Fruit fly (Drosophila melanogaster) whole organism, wandering third instar larva: ENCODE results near the gene RpS15Aa.
A peak's percentile ranks its signal among the peaks of the same experiment; 100 is the strongest.

Experiments used
- Abd-B ChIP-seq: fragments of >200 bp; optimal IDR thresholded peaks from 2 replicates; lab custom pipeline; 2017; ENCODE audit warnings: missing biosample characterization, missing genetic modification characterization
- CG32264 ChIP-seq: fragments of 200-800 bp; sonication (Bioruptor generic); optimal IDR thresholded peaks from 2 replicates; lab custom pipeline; 2016; ENCODE audit warnings: missing biosample characterization, missing genetic modification characterization
- CG9705 ChIP-seq: fragments of 200-800 bp; sonication (Bioruptor generic); optimal IDR thresholded peaks from 2 replicates; lab custom pipeline; 2018; ENCODE audit warnings: missing biosample characterization, mild to moderate bottlenecking, missing genetic modification characterization
- CrebA ChIP-seq: fragments of 200-800 bp; sonication (Bioruptor generic); optimal IDR thresholded peaks from 2 replicates; lab custom pipeline; 2016; ENCODE audit warnings: missing biosample characterization, mild to moderate bottlenecking, missing genetic modification characterization, borderline replicate concordance
- Dfd ChIP-seq: fragments of >200 bp; optimal IDR thresholded peaks from 2 replicates; lab custom pipeline; 2017; ENCODE audit warnings: missing biosample characterization, missing genetic modification characterization
- Dif ChIP-seq: fragments of 200-275, 200-300 bp; sonication (Bioruptor generic); optimal IDR thresholded peaks from 2 replicates; lab custom pipeline; 2018; ENCODE audit warnings: missing biosample characterization, missing genetic modification characterization; ENCODE audit not compliant: partially characterized antibody
- GATAd ChIP-seq: sonication (Bioruptor generic); optimal IDR thresholded peaks from 2 replicates; lab custom pipeline; 2016; ENCODE audit warnings: missing biosample characterization, missing genetic modification characterization
- HLH106 ChIP-seq: fragments of 200-800 bp; optimal IDR thresholded peaks from 3 replicates; lab custom pipeline; 2019; ENCODE audit warnings: missing biosample characterization, mild to moderate bottlenecking, missing genetic modification characterization, moderate library complexity
- Hnf4 ChIP-seq: fragments of 200-800 bp; sonication (Bioruptor generic); optimal IDR thresholded peaks from 2 replicates; lab custom pipeline; 2016; ENCODE audit warnings: missing biosample characterization, mild to moderate bottlenecking, missing genetic modification characterization
- Hr78 ChIP-seq: fragments of >200 bp; optimal IDR thresholded peaks from 2 replicates; lab custom pipeline; 2017; ENCODE audit warnings: missing biosample characterization, missing genetic modification characterization
- Hr83 ChIP-seq: fragments of 200-300 bp; sonication (Bioruptor generic); optimal IDR thresholded peaks from 2 replicates; lab custom pipeline; 2016; ENCODE audit warnings: missing biosample characterization, mild to moderate bottlenecking, missing genetic modification characterization, moderate library complexity; ENCODE audit not compliant: poor library complexity, severe bottlenecking
- Jra ChIP-seq: sonication (Bioruptor generic); optimal IDR thresholded peaks from 2 replicates; lab custom pipeline; 2016; ENCODE audit warnings: missing biosample characterization, missing genetic modification characterization
- Mio ChIP-seq: sonication (Bioruptor generic); optimal IDR thresholded peaks from 2 replicates; lab custom pipeline; 2016; ENCODE audit warnings: missing biosample characterization, missing genetic modification characterization
- Myc ChIP-seq: fragments of >200 bp; optimal IDR thresholded peaks from 2 replicates; lab custom pipeline; 2017
- N ChIP-seq: fragments of >200 bp; optimal IDR thresholded peaks from 2 replicates; lab custom pipeline; 2018; ENCODE audit warnings: missing biosample characterization, missing external identifiers, missing genetic modification characterization
- OdsH ChIP-seq: fragments of 200-800 bp; sonication (Bioruptor generic); optimal IDR thresholded peaks from 2 replicates; lab custom pipeline; 2016; ENCODE audit warnings: missing biosample characterization, mild to moderate bottlenecking, missing genetic modification characterization
- Rel ChIP-seq, 2 experiments: fragments of 200-800 bp; sonication (Bioruptor generic) in 1 of 2; optimal IDR thresholded peaks; 2 replicates in 1 of 2; 3 replicates in 1 of 2; lab custom pipeline; 2016 to 2019; ENCODE audit warnings: mild to moderate bottlenecking in 2 of 2, missing biosample characterization in 2 of 2, missing genetic modification characterization in 2 of 2, moderate library complexity in 1 of 2
- Sp1 ChIP-seq: fragments of 200-800 bp; sonication (Bioruptor generic); optimal IDR thresholded peaks from 3 replicates; lab custom pipeline; 2019; ENCODE audit warnings: missing biosample characterization, mild to moderate bottlenecking, missing genetic modification characterization, moderate library complexity
- Vsx2 ChIP-seq: fragments of 200-300, 225-300 bp; sonication (Bioruptor generic); optimal IDR thresholded peaks from 2 replicates; lab custom pipeline; 2018; ENCODE audit warnings: missing biosample characterization, missing genetic modification characterization; ENCODE audit not compliant: partially characterized antibody
- br ChIP-seq: fragments of 200-800 bp; sonication (Bioruptor generic); optimal IDR thresholded peaks from 2 replicates; lab custom pipeline; 2016; ENCODE audit warnings: missing biosample characterization, missing genetic modification characterization
- brk ChIP-seq: fragments of 200-800 bp; sonication (Bioruptor generic); optimal IDR thresholded peaks from 2 replicates; lab custom pipeline; 2016; ENCODE audit warnings: missing biosample characterization, mild to moderate bottlenecking, missing genetic modification characterization
- dl ChIP-seq, 2 experiments: fragments of 175-275, 200-275 bp in 1 of 2; fragments of 200-275 bp in 1 of 2; sonication (Bioruptor generic); optimal IDR thresholded peaks; lab custom pipeline; 2018; ENCODE audit warnings: mild to moderate bottlenecking in 2 of 2, missing biosample characterization in 2 of 2, missing genetic modification characterization in 2 of 2, moderate library complexity in 2 of 2; ENCODE audit not compliant: partially characterized antibody in 2 of 2, insufficient read depth in 1 of 2
- dmrt93B ChIP-seq: fragments of 200-800 bp; sonication (Bioruptor generic); optimal IDR thresholded peaks from 2 replicates; lab custom pipeline; 2018; ENCODE audit warnings: missing biosample characterization, mild to moderate bottlenecking, missing genetic modification characterization
- dsf ChIP-seq: sonication (Bioruptor generic); optimal IDR thresholded peaks from 2 replicates; lab custom pipeline; 2016; ENCODE audit warnings: missing biosample characterization, missing genetic modification characterization, borderline replicate concordance
- ey ChIP-seq: fragments of 200-800 bp; sonication (Bioruptor generic); optimal IDR thresholded peaks from 2 replicates; lab custom pipeline; 2016; ENCODE audit warnings: missing biosample characterization, missing genetic modification characterization
- foxo ChIP-seq, 2 experiments: fragments of 200-800 bp; sonication (Bioruptor generic); optimal IDR thresholded peaks; 2 replicates in 1 of 2; 3 replicates in 1 of 2; lab custom pipeline; 2016 to 2017; ENCODE audit warnings: missing biosample characterization in 2 of 2, missing genetic modification characterization in 2 of 2
- fru ChIP-seq: fragments of 200-800 bp; sonication (Bioruptor generic); optimal IDR thresholded peaks from 3 replicates; lab custom pipeline; 2016; ENCODE audit warnings: missing biosample characterization, mild to moderate bottlenecking, missing genetic modification characterization
- h ChIP-seq: fragments of 200-800 bp; sonication (Bioruptor generic); optimal IDR thresholded peaks from 3 replicates; lab custom pipeline; 2016; ENCODE audit warnings: missing biosample characterization, mild to moderate bottlenecking, missing genetic modification characterization
- jim ChIP-seq: fragments of 175-275, 200-325 bp; sonication (Bioruptor generic); optimal IDR thresholded peaks from 2 replicates; lab custom pipeline; 2016; ENCODE audit warnings: missing biosample characterization, mild to moderate bottlenecking, missing genetic modification characterization
- lola ChIP-seq: fragments of >200 bp; optimal IDR thresholded peaks from 2 replicates; lab custom pipeline; 2017; ENCODE audit warnings: missing biosample characterization, missing genetic modification characterization
- pan ChIP-seq: fragments of >200 bp; optimal IDR thresholded peaks from 2 replicates; lab custom pipeline; 2017
- psq ChIP-seq: fragments of 200-800 bp; sonication (Bioruptor generic); optimal IDR thresholded peaks from 3 replicates; lab custom pipeline; 2017; ENCODE audit warnings: missing biosample characterization, mild to moderate bottlenecking, missing genetic modification characterization, moderate library complexity
- rgr ChIP-seq: fragments of 200-800 bp; sonication (Bioruptor generic); optimal IDR thresholded peaks from 3 replicates; lab custom pipeline; 2016; ENCODE audit warnings: missing biosample characterization, mild to moderate bottlenecking, missing genetic modification characterization
- sage ChIP-seq: fragments of 200-800 bp; sonication (Bioruptor generic); optimal IDR thresholded peaks from 2 replicates; lab custom pipeline; 2016; ENCODE audit warnings: missing biosample characterization, mild to moderate bottlenecking, missing genetic modification characterization
- sv ChIP-seq: fragments of 200-800 bp; sonication (Bioruptor generic); optimal IDR thresholded peaks from 3 replicates; lab custom pipeline; 2016; ENCODE audit warnings: missing biosample characterization, missing genetic modification characterization
- tai ChIP-seq: sonication (Bioruptor generic); optimal IDR thresholded peaks from 2 replicates; lab custom pipeline; 2016; ENCODE audit warnings: missing biosample characterization, missing genetic modification characterization
- usp ChIP-seq: fragments of >200 bp; optimal IDR thresholded peaks from 2 replicates; lab custom pipeline; 2017; ENCODE audit warnings: missing biosample characterization, missing genetic modification characterization
- woc ChIP-seq: sonication (Bioruptor generic); optimal IDR thresholded peaks from 2 replicates; lab custom pipeline; 2016; ENCODE audit warnings: missing biosample characterization, mild to moderate bottlenecking, missing genetic modification characterization

Gene RpS15Aa

DNA sequence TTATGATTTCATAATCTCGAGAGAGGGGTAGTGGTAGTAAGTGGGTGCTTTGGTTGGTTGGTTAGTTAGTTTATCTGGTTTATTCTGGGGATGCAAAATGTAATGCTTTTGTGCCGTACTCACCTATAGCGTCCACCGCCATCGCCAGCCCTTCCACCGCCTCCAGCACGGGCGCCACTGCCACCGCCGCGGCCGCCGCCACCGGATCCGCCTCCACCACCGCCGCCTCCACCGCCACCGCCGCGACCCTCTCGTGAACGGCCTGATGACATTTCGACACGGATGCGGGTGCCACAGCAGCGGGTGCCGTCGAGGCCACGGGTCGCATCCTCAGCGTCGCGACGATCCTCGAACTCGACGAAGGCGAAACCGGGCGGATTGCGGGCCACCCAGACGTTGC, 46.7 kb upstream of the RpS15Aa start:
- TF ChIP-seq Dfd (GFP tag; lab: Kevin White, UChicago) (peak; percentile 90), Hr83 (GFP tag; lab: Kevin White, UChicago) (no peak), foxo (GFP tag; optimal IDR thresholded peaks at IDR 0.05; lab: Kevin White, UChicago) (no peak)

DNA sequence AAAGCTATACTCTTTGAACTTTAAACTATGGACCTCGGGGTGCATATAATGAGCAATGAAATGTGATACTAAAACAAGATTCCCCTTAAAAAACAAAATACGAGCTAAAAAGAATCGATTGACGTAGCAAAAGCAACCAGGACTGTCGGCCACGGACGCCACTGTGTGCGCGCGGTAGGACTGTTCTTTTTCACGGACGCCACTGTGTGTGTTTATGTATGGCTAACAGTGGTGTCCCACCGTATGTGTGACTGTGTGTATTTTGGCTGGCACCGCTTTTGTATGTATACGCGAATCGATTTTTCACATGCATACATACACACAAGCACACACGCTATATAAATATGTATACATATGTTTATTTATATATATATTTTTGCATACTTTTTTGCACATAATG, 46.3 kb upstream of the RpS15Aa start:
- peak in 1 of 2 experiments; percentile 75 for TF ChIP-seq foxo (GFP tag; optimal IDR thresholded peaks at IDR 0.05; lab: Kevin White, UChicago)
- TF ChIP-seq OdsH: peak; percentile 23
- peak; percentile 55 for TF ChIP-seq ey (GFP tag; lab: Kevin White, UChicago)
- TF ChIP-seq CG32264 (GFP tag; lab: Kevin White, UChicago): no peak
- peak; percentile 73 for TF ChIP-seq rgr (GFP tag; lab: Kevin White, UChicago)
- peak; percentile 63 for TF ChIP-seq sv (GFP tag; lab: Kevin White, UChicago)
- no peak for TF ChIP-seq N
- TF ChIP-seq Hr83 (GFP tag; lab: Kevin White, UChicago): peak; percentile 86
- TF ChIP-seq Sp1 (GFP tag; lab: Kevin White, UChicago): peak; percentile 5
- peak; percentile 87 for TF ChIP-seq Hnf4 (GFP tag; lab: Kevin White, UChicago)
- no peak for TF ChIP-seq Mio (GFP tag; lab: Kevin White, UChicago)
- TF ChIP-seq Hr78 (GFP tag; lab: Kevin White, UChicago): no peak
- TF ChIP-seq psq (GFP tag; lab: Kevin White, UChicago): peak; percentile 53
- no peak for TF ChIP-seq Vsx2
- peak; percentile 44 for TF ChIP-seq GATAd (GFP tag; lab: Kevin White, UChicago)
- no peak for TF ChIP-seq CG9705
- TF ChIP-seq woc (GFP tag; lab: Kevin White, UChicago): no peak
- no peak for TF ChIP-seq brk (GFP tag; lab: Kevin White, UChicago)
- TF ChIP-seq Jra: peak; percentile 28
- TF ChIP-seq sage (GFP tag; lab: Kevin White, UChicago): peak; percentile 39
- no peak for TF ChIP-seq dl (GFP tag; optimal IDR thresholded peaks at IDR 0.05; lab: Kevin White, UChicago; ENCODE audit: insufficient read depth in 1 of 2, partially characterized antibody in 2 of 2)
- peak; percentile 66 for TF ChIP-seq tai (GFP tag; lab: Kevin White, UChicago)
- TF ChIP-seq h (GFP tag; lab: Kevin White, UChicago): peak; percentile 63
- TF ChIP-seq Myc (lab: Kevin White, UChicago): no peak
- no peak for TF ChIP-seq pan (lab: Kevin White, UChicago)
- peak; percentile 19 for TF ChIP-seq HLH106
- TF ChIP-seq lola (GFP tag; lab: Kevin White, UChicago): no peak
- no peak for TF ChIP-seq dmrt93B (GFP tag; lab: Kevin White, UChicago)
- TF ChIP-seq Abd-B (GFP tag; lab: Kevin White, UChicago): no peak
- no peak for TF ChIP-seq dsf
- TF ChIP-seq Rel (GFP tag; optimal IDR thresholded peaks at IDR 0.05; lab: Kevin White, UChicago): no peak
- TF ChIP-seq Rel (tag; optimal IDR thresholded peaks at IDR 0.05; lab: Kevin White, UChicago): peak; percentile 44
- peak; percentile 32 for TF ChIP-seq jim (GFP tag; lab: Kevin White, UChicago)
- no peak for TF ChIP-seq Dif
- no peak for TF ChIP-seq Dfd (GFP tag; lab: Kevin White, UChicago)
- no peak for TF ChIP-seq CrebA
- TF ChIP-seq br (GFP tag; lab: Kevin White, UChicago): peak; percentile 53
- TF ChIP-seq fru (GFP tag; lab: Kevin White, UChicago): peak; percentile 52
- TF ChIP-seq usp: no peak

DNA sequence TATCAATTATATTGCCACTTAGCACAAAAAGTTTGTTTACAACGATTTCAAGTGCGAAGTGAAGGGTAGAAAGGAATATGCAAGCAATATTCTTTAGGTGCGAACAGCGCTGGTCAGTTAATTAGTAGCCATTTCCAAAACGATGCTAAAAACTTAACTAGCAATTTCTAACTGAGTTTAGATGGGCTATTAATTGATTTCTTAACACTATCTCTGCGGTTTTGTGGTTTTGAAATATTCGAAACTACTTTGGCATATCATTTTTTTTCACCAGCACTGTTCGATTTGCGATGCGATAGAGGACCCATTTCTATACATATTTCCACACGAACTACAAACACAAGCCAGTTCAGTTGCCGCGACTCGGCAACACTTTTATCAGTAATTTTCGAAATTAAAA, 39.0 kb upstream of the RpS15Aa start:
- TF ChIP-seq pan (lab: Kevin White, UChicago) (no peak), tai (GFP tag; lab: Kevin White, UChicago) (peak; percentile 1), Hr78 (GFP tag; lab: Kevin White, UChicago) (no peak), lola (GFP tag; lab: Kevin White, UChicago) (no peak), Hr83 (GFP tag; lab: Kevin White, UChicago) (no peak), CrebA (no peak), Vsx2 (no peak), Jra (no peak), dl (GFP tag; optimal IDR thresholded peaks at IDR 0.05; lab: Kevin White, UChicago; ENCODE audit: insufficient read depth in 1 of 2, partially characterized antibody in 2 of 2) (no peak), br (GFP tag; lab: Kevin White, UChicago) (no peak), Myc (lab: Kevin White, UChicago) (no peak), Dif (no peak), dsf (no peak), ey (GFP tag; lab: Kevin White, UChicago) (peak; percentile 34), rgr (GFP tag; lab: Kevin White, UChicago) (peak; percentile 51), usp (no peak), brk (GFP tag; lab: Kevin White, UChicago) (no peak), N (no peak), HLH106 (no peak), h (GFP tag; lab: Kevin White, UChicago) (peak; percentile 50), CG9705 (no peak), Abd-B (GFP tag; lab: Kevin White, UChicago) (no peak), Mio (GFP tag; lab: Kevin White, UChicago) (no peak), Rel (GFP tag; optimal IDR thresholded peaks at IDR 0.05; lab: Kevin White, UChicago) (no peak), Rel (tag; optimal IDR thresholded peaks at IDR 0.05; lab: Kevin White, UChicago) (no peak), woc (GFP tag; lab: Kevin White, UChicago) (no peak), OdsH (no peak), Sp1 (GFP tag; lab: Kevin White, UChicago) (no peak), fru (GFP tag; lab: Kevin White, UChicago) (peak; percentile 55), foxo (GFP tag; optimal IDR thresholded peaks at IDR 0.05; lab: Kevin White, UChicago) (peak in 1 of 2 experiments; percentile 57), psq (GFP tag; lab: Kevin White, UChicago) (peak; percentile 22), dmrt93B (GFP tag; lab: Kevin White, UChicago) (no peak), GATAd (GFP tag; lab: Kevin White, UChicago) (no peak), sv (GFP tag; lab: Kevin White, UChicago) (peak; percentile 0), jim (GFP tag; lab: Kevin White, UChicago) (no peak), Dfd (GFP tag; lab: Kevin White, UChicago) (no peak), CG32264 (GFP tag; lab: Kevin White, UChicago) (no peak), Hnf4 (GFP tag; lab: Kevin White, UChicago) (no peak), sage (GFP tag; lab: Kevin White, UChicago) (no peak)
